Worm (Caenorhabditis elegans) whole organism, young adult: ENCODE measurements around the gene ZC477.3.

Experiments used
- C06A6.2 ChIP-seq: fragments of 200-800 bp; sonication (Bioruptor generic); conservative IDR thresholded peaks from 2 replicates; pipeline ENCODE4 v1.3.6; 2022; ENCODE audit warnings: missing genetic modification characterization, missing compliant biosample characterization
- F33H1.4 ChIP-seq: fragments of 200-800 bp; sonication (Bioruptor generic); IDR thresholded peaks from 2 replicates; pipeline ENCODE4 v1.3.6; 2022; ENCODE audit warnings: missing genetic modification reagents, missing genetic modification characterization, missing compliant biosample characterization
- F39B2.1 ChIP-seq: fragments of 200-800 bp; sonication (Bioruptor generic); IDR thresholded peaks from 2 replicates; pipeline ENCODE4 v1.3.6; 2022; ENCODE audit warnings: missing genetic modification reagents, missing genetic modification characterization, missing compliant biosample characterization
- F55B11.4 ChIP-seq: sonication (generic microtip); optimal IDR thresholded peaks from 2 replicates; lab custom pipeline; 2016; ENCODE audit warnings: missing compliant biosample characterization, missing genetic modification characterization, borderline replicate concordance; ENCODE audit not compliant: insufficient read depth
- F57A8.1 ChIP-seq: fragments of 200-800 bp; sonication (Bioruptor generic); optimal IDR thresholded peaks from 2 replicates; lab custom pipeline; 2018; ENCODE audit warnings: mild to moderate bottlenecking, missing genetic modification characterization, moderate library complexity, missing compliant biosample characterization
- K12H6.12 ChIP-seq: fragments of 200-800 bp; sonication (Bioruptor generic); optimal IDR thresholded peaks from 2 replicates; lab custom pipeline; 2018; ENCODE audit warnings: mild to moderate bottlenecking, missing genetic modification characterization, missing compliant biosample characterization
- T26A5.8 ChIP-seq: sonication (generic microtip); optimal IDR thresholded peaks from 2 replicates; lab custom pipeline; 2016; ENCODE audit warnings: missing genetic modification characterization, missing compliant biosample characterization
- Y53F4B.3 ChIP-seq: fragments of 200-800 bp; sonication (Bioruptor generic); IDR thresholded peaks from 2 replicates; pipeline ENCODE4 v1.3.6; 2022; ENCODE audit warnings: missing genetic modification reagents, missing genetic modification characterization, missing compliant biosample characterization
- Y67H2A.10 ChIP-seq: fragments of 200-800 bp; sonication (Bioruptor generic); conservative IDR thresholded peaks from 2 replicates; pipeline ENCODE4 v1.3.6; 2022; ENCODE audit warnings: missing genetic modification reagents, missing genetic modification characterization, missing compliant biosample characterization
- Y79H2A.3 ChIP-seq: fragments of 200-800 bp; sonication (Bioruptor generic); conservative IDR thresholded peaks from 2 replicates; pipeline ENCODE4 v1.3.6; 2022; ENCODE audit warnings: missing genetic modification reagents, missing genetic modification characterization, missing compliant biosample characterization
- Y95B8A.8 ChIP-seq: fragments of 200-800 bp; sonication (Bioruptor generic); IDR thresholded peaks from 2 replicates; pipeline ENCODE4 v1.3.6; 2022; ENCODE audit warnings: missing genetic modification reagents, missing genetic modification characterization, missing compliant biosample characterization
- akir-1 ChIP-seq: fragments of 200-800 bp; sonication (Bioruptor generic); optimal IDR thresholded peaks from 2 replicates; lab custom pipeline; 2018; ENCODE audit warnings: mild to moderate bottlenecking, missing genetic modification characterization, moderate library complexity, missing compliant biosample characterization
- ama-1 ChIP-seq, 3 experiments: fragments of 150-350 bp in 1 of 3; sonication (generic microtip) in 2 of 3; optimal IDR thresholded peaks; 2 replicates each; lab custom pipeline; 2014 to 2018; ENCODE audit warnings: missing biosample characterization in 2 of 3, missing genetic modification characterization in 2 of 3, missing genetic modification reagents in 2 of 3
- aptf-3 ChIP-seq: fragments of 200-800 bp; sonication (Bioruptor generic); IDR thresholded peaks from 2 replicates; pipeline ENCODE4 v1.3.6; 2022; ENCODE audit warnings: missing genetic modification characterization, missing compliant biosample characterization
- atf-7 ChIP-seq: sonication (generic microtip); optimal IDR thresholded peaks from 2 replicates; lab custom pipeline; 2017; ENCODE audit warnings: mild to moderate bottlenecking, missing genetic modification characterization, missing compliant biosample characterization
- bed-1 ChIP-seq: fragments of 200-800 bp; sonication (Bioruptor generic); IDR thresholded peaks from 2 replicates; pipeline ENCODE4 v1.3.6; 2022; ENCODE audit warnings: missing genetic modification reagents, missing genetic modification characterization, missing compliant biosample characterization
- bed-2 ChIP-seq: fragments of 200-800 bp; sonication (Bioruptor generic); IDR thresholded peaks from 2 replicates; pipeline ENCODE4 v1.3.6; 2022; ENCODE audit warnings: missing genetic modification reagents, missing genetic modification characterization, missing compliant biosample characterization
- ccch-3 ChIP-seq: fragments of 200-800 bp; sonication (Bioruptor generic); optimal IDR thresholded peaks from 2 replicates; lab custom pipeline; 2018; ENCODE audit warnings: mild to moderate bottlenecking, missing genetic modification characterization, missing compliant biosample characterization
- cebp-2 ChIP-seq: fragments of 200-800 bp; sonication (Bioruptor generic); IDR thresholded peaks from 2 replicates; pipeline ENCODE4 v1.3.6; 2022; ENCODE audit warnings: missing genetic modification characterization, missing compliant biosample characterization
- ceh-100 ChIP-seq: fragments of 200-800 bp; sonication (Bioruptor generic); IDR thresholded peaks from 2 replicates; pipeline ENCODE4 v1.3.6; 2022; ENCODE audit warnings: missing genetic modification reagents, missing genetic modification characterization, missing compliant biosample characterization
- ceh-27 ChIP-seq: fragments of 200-800 bp; sonication (Bioruptor generic); optimal IDR thresholded peaks from 2 replicates; lab custom pipeline; 2018; ENCODE audit warnings: mild to moderate bottlenecking, missing genetic modification characterization, moderate library complexity, missing compliant biosample characterization
- ceh-58 ChIP-seq: fragments of 200-800 bp; sonication (Bioruptor generic); IDR thresholded peaks from 2 replicates; pipeline ENCODE4 v1.3.6; 2022; ENCODE audit warnings: missing genetic modification characterization, missing compliant biosample characterization
- efl-1 ChIP-seq: fragments of 150-350 bp; optimal IDR thresholded peaks from 2 replicates; lab custom pipeline; 2014; ENCODE audit warnings: missing biosample characterization, missing genetic modification reagents, missing genetic modification characterization
- ekl-4 ChIP-seq: fragments of 200-800 bp; sonication (Bioruptor generic); IDR thresholded peaks from 2 replicates; pipeline ENCODE4 v1.3.6; 2022; ENCODE audit warnings: missing genetic modification reagents, missing genetic modification characterization, missing compliant biosample characterization
- ets-4 ChIP-seq: fragments of 200-800 bp; sonication (Bioruptor generic); optimal IDR thresholded peaks from 2 replicates; lab custom pipeline; 2018; ENCODE audit warnings: mild to moderate bottlenecking, missing genetic modification characterization, missing compliant biosample characterization
- gei-17 ChIP-seq: fragments of 200-800 bp; sonication (Bioruptor generic); optimal IDR thresholded peaks from 2 replicates; lab custom pipeline; 2018; ENCODE audit warnings: mild to moderate bottlenecking, missing genetic modification characterization, missing compliant biosample characterization
- hlh-26 ChIP-seq: fragments of 200-800 bp; sonication (Bioruptor generic); conservative IDR thresholded peaks from 2 replicates; pipeline ENCODE4 v1.3.6; 2022; ENCODE audit warnings: missing genetic modification reagents, missing genetic modification characterization, missing compliant biosample characterization
- lag-1 ChIP-seq: fragments of 200-800 bp; sonication (Bioruptor generic); IDR thresholded peaks from 2 replicates; pipeline ENCODE4 v1.3.6; 2022; ENCODE audit warnings: missing genetic modification reagents, missing genetic modification characterization, missing compliant biosample characterization
- lin-26 ChIP-seq: fragments of 200-800 bp; sonication (Bioruptor generic); IDR thresholded peaks from 2 replicates; pipeline ENCODE4 v1.3.6; 2022; ENCODE audit warnings: missing genetic modification reagents, missing genetic modification characterization, missing compliant biosample characterization
- lin-35 ChIP-seq, 3 experiments: fragments of 150-350 bp in 2 of 3; sonication (generic microtip) in 1 of 3; optimal IDR thresholded peaks; 2 replicates each; lab custom pipeline; 2014 to 2018; ENCODE audit warnings: missing biosample characterization in 3 of 3, missing genetic modification characterization in 3 of 3, missing genetic modification reagents in 3 of 3
- madf-6 ChIP-seq: fragments of 200-800 bp; sonication (Bioruptor generic); IDR thresholded peaks from 2 replicates; pipeline ENCODE4 v1.3.6; 2022; ENCODE audit warnings: missing genetic modification reagents, missing genetic modification characterization, missing compliant biosample characterization
- madf-8 ChIP-seq: fragments of 200-800 bp; sonication (Bioruptor generic); conservative IDR thresholded peaks from 2 replicates; pipeline ENCODE4 v1.3.6; 2022; ENCODE audit warnings: missing genetic modification reagents, missing genetic modification characterization, missing compliant biosample characterization
- mxl-1 ChIP-seq: sonication (generic microtip); optimal IDR thresholded peaks from 2 replicates; lab custom pipeline; 2016; ENCODE audit warnings: missing genetic modification characterization, missing compliant biosample characterization
- nhr-120 ChIP-seq: fragments of 200-800 bp; sonication (Bioruptor generic); IDR thresholded peaks from 2 replicates; pipeline ENCODE4 v1.3.6; 2022; ENCODE audit warnings: missing genetic modification characterization, missing compliant biosample characterization
- nhr-179 ChIP-seq: sonication (generic microtip); optimal IDR thresholded peaks from 2 replicates; lab custom pipeline; 2016; ENCODE audit warnings: mild to moderate bottlenecking, missing genetic modification characterization, missing compliant biosample characterization
- nhr-80 ChIP-seq: sonication (generic microtip); optimal IDR thresholded peaks from 2 replicates; lab custom pipeline; 2016; ENCODE audit warnings: missing genetic modification characterization, missing compliant biosample characterization
- nhr-90 ChIP-seq: sonication (generic microtip); optimal IDR thresholded peaks from 2 replicates; lab custom pipeline; 2016; ENCODE audit warnings: missing genotype, mild to moderate bottlenecking, missing genetic modification characterization, missing compliant biosample characterization
- pbrm-1 ChIP-seq: fragments of 200-800 bp; sonication (Bioruptor generic); IDR thresholded peaks from 2 replicates; pipeline ENCODE4 v1.3.6; 2022; ENCODE audit warnings: missing genetic modification reagents, missing genetic modification characterization, missing compliant biosample characterization
- pha-4 ChIP-seq: fragments of 150-350 bp; sonication (generic microtip); optimal IDR thresholded peaks from 2 replicates; lab custom pipeline; 2014; ENCODE audit warnings: missing biosample characterization, missing genetic modification reagents, missing genetic modification characterization
- rec-8 ChIP-seq, 2 experiments: sonication (generic microtip); optimal IDR thresholded peaks; 2 replicates each; lab custom pipeline; 2016; ENCODE audit warnings: mild to moderate bottlenecking in 2 of 2, missing genetic modification characterization in 2 of 2, missing genetic modification reagents in 2 of 2, missing genotype in 2 of 2, missing biosample characterization in 1 of 2, missing compliant biosample characterization in 1 of 2, moderate library complexity in 1 of 2
- repo-1 ChIP-seq: sonication (generic microtip); optimal IDR thresholded peaks from 2 replicates; lab custom pipeline; 2017; ENCODE audit warnings: mild to moderate bottlenecking, missing genetic modification characterization, missing compliant biosample characterization
- snpc-3.4 ChIP-seq: sonication (generic microtip); optimal IDR thresholded peaks from 2 replicates; lab custom pipeline; 2017; ENCODE audit warnings: missing genetic modification characterization, mild to moderate bottlenecking, missing compliant biosample characterization, antibody characterized with exemption, moderate library complexity, missing genotype, missing genetic modification reagents
- sptf-2 ChIP-seq: fragments of 200-800 bp; sonication (Bioruptor generic); optimal IDR thresholded peaks from 2 replicates; lab custom pipeline; 2018; ENCODE audit warnings: mild to moderate bottlenecking, missing genetic modification characterization, missing compliant biosample characterization
- tbp1 ChIP-seq: fragments of 200-800 bp; sonication (Bioruptor generic); optimal IDR thresholded peaks from 2 replicates; lab custom pipeline; 2018; ENCODE audit warnings: mild to moderate bottlenecking, missing genetic modification characterization, missing compliant biosample characterization
- unc-130 ChIP-seq: sonication (generic microtip); optimal IDR thresholded peaks from 2 replicates; lab custom pipeline; 2016; ENCODE audit warnings: missing genetic modification reagents, missing genetic modification characterization, missing compliant biosample characterization
- zim-3 ChIP-seq: sonication (generic microtip); optimal IDR thresholded peaks from 2 replicates; lab custom pipeline; 2017; ENCODE audit warnings: mild to moderate bottlenecking, missing genetic modification characterization, moderate library complexity, missing compliant biosample characterization
- ztf-25 ChIP-seq: fragments of 200-800 bp; sonication (Bioruptor generic); IDR thresholded peaks from 2 replicates; pipeline ENCODE4 v1.3.6; 2022; ENCODE audit warnings: missing genetic modification reagents, missing genetic modification characterization, missing compliant biosample characterization
- ztf-26 ChIP-seq: sonication (generic microtip); optimal IDR thresholded peaks from 2 replicates; lab custom pipeline; 2017; ENCODE audit warnings: missing genetic modification characterization, missing compliant biosample characterization
- ztf-6 ChIP-seq: fragments of 200-800 bp; sonication (Bioruptor generic); IDR thresholded peaks from 2 replicates; pipeline ENCODE4 v1.3.6; 2022; ENCODE audit warnings: missing genetic modification reagents, missing genetic modification characterization, missing compliant biosample characterization

The ZC477.3 gene

ce11 chrIV:7083382-7083784 is 19.9 kb upstream of the ZC477.3 start, which contains the start of gene Y43B11AR.3 (continued):
- TF ChIP-seq rec-8 (tag; optimal IDR thresholded peaks at IDR 0.05; lab: Kevin White, UChicago) (peak in 1 of 2 experiments; percentile 75), lag-1 (GFP tag; lab: Robert Waterston, UW) (no peak), zim-3 (peak; percentile 63), efl-1 (GFP tag; lab: Kevin White, UChicago) (peak; percentile 46), F57A8.1 (GFP tag; lab: Kevin White, UChicago) (no peak), C06A6.2 (GFP tag; lab: Robert Waterston, UW) (no peak), snpc-3.4 (tag; lab: Kevin White, UChicago) (peak; percentile 90), madf-6 (GFP tag; lab: Robert Waterston, UW) (peak; percentile 90), tbp1 (GFP tag; lab: Kevin White, UChicago) (peak; percentile 72), ztf-26 (tag; lab: Kevin White, UChicago) (no peak), ccch-3 (GFP tag; lab: Kevin White, UChicago) (no peak), hlh-26 (GFP tag; lab: Robert Waterston, UW) (no peak), nhr-90 (peak; percentile 20), mxl-1 (tag; lab: Kevin White, UChicago) (peak; percentile 61), nhr-80 (tag; lab: Kevin White, UChicago) (no peak), Y95B8A.8 (GFP tag; lab: Robert Waterston, UW) (peak; percentile 91), unc-130 (peak; percentile 86), sptf-2 (GFP tag; lab: Kevin White, UChicago) (peak; percentile 46), cebp-2 (peak; percentile 96), madf-8 (GFP tag; lab: Robert Waterston, UW) (peak; percentile 46), nhr-120 (GFP tag; lab: Robert Waterston, UW) (no peak), Y79H2A.3 (GFP tag; lab: Robert Waterston, UW) (peak; percentile 86), K12H6.12 (tag; lab: Kevin White, UChicago) (no peak), F33H1.4 (GFP tag; lab: Robert Waterston, UW) (peak; percentile 65), ets-4 (GFP tag; lab: Kevin White, UChicago) (peak; percentile 21), pha-4 (tag; lab: Kevin White, UChicago) (no peak), ceh-58 (peak; percentile 90), lin-35 (GFP tag; optimal IDR thresholded peaks at IDR 0.05; lab: Kevin White, UChicago) (peak in 2 of 3 experiments; percentile 3 to 43), akir-1 (no peak), bed-2 (no peak), F39B2.1 (GFP tag; lab: Robert Waterston, UW) (no peak), T26A5.8 (tag; lab: Kevin White, UChicago) (peak; percentile 62), lin-26 (GFP tag; lab: Robert Waterston, UW) (peak; percentile 89), Y53F4B.3 (GFP tag; lab: Robert Waterston, UW) (no peak), gei-17 (GFP tag; lab: Kevin White, UChicago) (no peak), ama-1 (optimal IDR thresholded peaks at IDR 0.05; lab: Kevin White, UChicago) (no peak), ama-1 (GFP tag; optimal IDR thresholded peaks at IDR 0.05; lab: Kevin White, UChicago) (peak in 1 of 2 experiments; percentile 90), F55B11.4 (tag; lab: Kevin White, UChicago) (no peak), ceh-100 (GFP tag; lab: Robert Waterston, UW) (peak; percentile 82), nhr-179 (no peak), atf-7 (tag; lab: Kevin White, UChicago) (peak; percentile 59), Y67H2A.10 (no peak), bed-1 (GFP tag; lab: Robert Waterston, UW) (no peak), pbrm-1 (peak; percentile 78), aptf-3 (GFP tag; lab: Robert Waterston, UW) (no peak; the same call in 1 of the 2 replicates), repo-1 (tag; lab: Kevin White, UChicago) (peak; percentile 66), ekl-4 (peak; percentile 92), ceh-27 (peak; percentile 37), ztf-6 (no peak), ztf-25 (peak; percentile 74; the same call in 1 of the 2 replicates)
